In the genomic region with DNA sequence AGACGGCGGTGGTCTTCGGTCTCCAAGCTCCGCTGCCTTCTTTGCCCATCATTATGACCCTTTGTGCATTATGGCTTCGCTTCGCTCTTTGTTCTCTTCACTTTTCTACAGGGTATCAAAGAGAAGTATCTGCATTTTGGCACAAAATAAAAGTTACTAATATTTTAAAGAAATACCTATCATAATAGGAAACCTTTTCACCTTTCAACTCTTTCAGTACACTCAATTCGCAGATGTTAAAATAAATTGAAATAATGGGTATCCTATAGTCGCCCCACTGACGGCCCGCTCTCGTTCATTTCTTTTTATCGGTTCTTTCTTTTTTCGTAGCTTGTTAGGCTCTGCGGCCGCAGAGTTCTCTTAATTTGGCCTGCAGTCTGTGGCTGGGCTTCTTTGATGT, we compare ENCODE assay signal across 1 fruit fly cellular context.
TF ChIP-seq lines count a peak whose summit lies in the region.

No protein-coding gene starts in this region.

TF ChIP-seq in whole organism, embryonic, 481 proteins besides CTCF, POLR2A, EP300 and RAD21 (continued from another document):
- TF ChIP-seq mam (GFP tag; optimal IDR thresholded peaks at IDR 0.05; lab: Kevin White, UChicago): peak; percentile 54
- peak; percentile 73 for TF ChIP-seq Max (GFP tag; optimal IDR thresholded peaks at IDR 0.05; lab: Kevin White, UChicago)
- TF ChIP-seq CG10654 (GFP tag; optimal IDR thresholded peaks at IDR 0.05; lab: Kevin White, UChicago): peak; percentile 74
- peak; percentile 55 for TF ChIP-seq dm (GFP tag; optimal IDR thresholded peaks at IDR 0.05; lab: Kevin White, UChicago)
- TF ChIP-seq CG1602 (GFP tag; optimal IDR thresholded peaks at IDR 0.05; lab: Kevin White, UChicago): peak; percentile 91
- peak; percentile 47 for TF ChIP-seq HLH54F (GFP tag; optimal IDR thresholded peaks at IDR 0.05; lab: Kevin White, UChicago)
- TF ChIP-seq D19A (tag; optimal IDR thresholded peaks at IDR 0.05; lab: Kevin White, UChicago): peak; percentile 86
- peak; percentile 75 for TF ChIP-seq CG32767 (GFP tag; IDR thresholded peaks at IDR 0.05; lab: Robert Waterston, UW)
- peak; percentile 31 for TF ChIP-seq HmgZ (tag; optimal IDR thresholded peaks at IDR 0.05; lab: Kevin White, UChicago)
- TF ChIP-seq CG2875 (GFP tag; optimal IDR thresholded peaks at IDR 0.05; lab: Kevin White, UChicago): peak; percentile 78
- TF ChIP-seq pnt (GFP tag; optimal IDR thresholded peaks at IDR 0.05; lab: Kevin White, UChicago): peak; percentile 83
- no peak for TF ChIP-seq al (GFP tag; IDR thresholded peaks at IDR 0.05; lab: Robert Waterston, UW)
- TF ChIP-seq CG3407 (GFP tag; optimal IDR thresholded peaks at IDR 0.05; lab: Kevin White, UChicago): peak; percentile 79
